Worm (Caenorhabditis elegans): ENCODE results near the gene C10G8.4.
A peak's percentile ranks its signal among the peaks of the same experiment; 100 is the strongest.

C10G8.4 gene

ce11 chrV:5311635-5312034 is at the start of gene C10G8.4:
C10G8.4 (plus strand) TSS chrV:5311935.
- TF ChIP-seq B0310.2 (tag; optimal IDR thresholded peaks at IDR 0.05) (no peak), sea-1 (GFP tag; conservative IDR thresholded peaks at IDR 0.05) (no peak), pes-1 (GFP tag; IDR thresholded peaks at IDR 0.05) (no peak), ceh-36 (tag; optimal IDR thresholded peaks at IDR 0.05) (no peak), hmbx-1 (tag; optimal IDR thresholded peaks at IDR 0.05) (no peak), hmg-4 (GFP tag; optimal IDR thresholded peaks at IDR 0.05) (no peak), aly-1 (tag; optimal IDR thresholded peaks at IDR 0.05) (no peak), flt-1 (GFP tag; IDR thresholded peaks at IDR 0.05) (no peak), ets-7 (tag; optimal IDR thresholded peaks at IDR 0.05) (no peak)

DNA sequence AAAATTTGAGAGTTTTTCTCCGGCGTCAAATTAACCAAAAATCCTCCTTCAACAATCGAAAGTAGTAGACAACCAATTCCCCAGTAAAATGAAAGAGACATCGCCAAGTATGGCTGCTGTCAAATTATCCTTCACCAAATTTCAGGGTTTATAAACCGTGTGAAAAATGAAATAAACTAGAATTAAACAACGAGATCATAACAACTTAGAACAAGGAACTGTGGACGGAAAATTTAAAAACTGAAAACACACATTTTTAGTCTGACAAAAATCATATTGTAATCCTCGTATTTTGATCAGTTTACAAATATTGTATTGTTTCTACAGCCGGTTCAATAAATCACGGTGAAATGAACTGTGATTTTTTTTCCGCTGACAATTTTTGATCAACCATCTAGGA is 48.7 kb upstream of the C10G8.4 start, which contains the start of gene cest-30:
Gene cest-30, minus strand, starts transcription at position 101 of the 400 bp plus-strand sequence.
- TF ChIP-seq aly-1 (tag; optimal IDR thresholded peaks at IDR 0.05) (no peak), ama-1 (optimal IDR thresholded peaks at IDR 0.05) (no peak), scrt-1 (GFP tag; IDR thresholded peaks at IDR 0.05) (no peak), hmbx-1 (tag; optimal IDR thresholded peaks at IDR 0.05) (no peak), B0310.2 (tag; optimal IDR thresholded peaks at IDR 0.05) (no peak), ceh-13 (GFP tag; optimal IDR thresholded peaks at IDR 0.05) (no peak), hmg-4 (GFP tag; optimal IDR thresholded peaks at IDR 0.05) (no peak), flt-1 (GFP tag; IDR thresholded peaks at IDR 0.05) (no peak), ceh-36 (tag; optimal IDR thresholded peaks at IDR 0.05) (no peak), ets-7 (tag; optimal IDR thresholded peaks at IDR 0.05) (no peak), pes-1 (GFP tag; IDR thresholded peaks at IDR 0.05) (no peak), tbx-37 (GFP tag; conservative IDR thresholded peaks at IDR 0.05) (no peak), tbx-11 (GFP tag; IDR thresholded peaks at IDR 0.05) (no peak), tra-4 (tag; optimal IDR thresholded peaks at IDR 0.05) (no peak), sea-1 (GFP tag; conservative IDR thresholded peaks at IDR 0.05) (no peak), hnd-1 (tag; optimal IDR thresholded peaks at IDR 0.05) (no peak), F13C5.2 (tag; optimal IDR thresholded peaks at IDR 0.05) (no peak)

ce11 chrV:5265581-5265980 is 46.2 kb upstream of the C10G8.4 start, which contains the start of the genes srt-69 and B0238.12:
srt-69 (minus strand) TSS chrV:5265681.
B0238.12 (plus strand) TSS chrV:5265844.
- TF ChIP-seq B0310.2 (tag; optimal IDR thresholded peaks at IDR 0.05) (no peak), ceh-36 (tag; optimal IDR thresholded peaks at IDR 0.05) (no peak), ets-7 (tag; optimal IDR thresholded peaks at IDR 0.05) (no peak), hmbx-1 (tag; optimal IDR thresholded peaks at IDR 0.05) (no peak), F13C5.2 (tag; optimal IDR thresholded peaks at IDR 0.05) (no peak), scrt-1 (GFP tag; IDR thresholded peaks at IDR 0.05) (no peak), tbx-37 (GFP tag; conservative IDR thresholded peaks at IDR 0.05) (no peak), hmg-4 (GFP tag; optimal IDR thresholded peaks at IDR 0.05) (no peak), ama-1 (optimal IDR thresholded peaks at IDR 0.05) (no peak), ceh-13 (GFP tag; optimal IDR thresholded peaks at IDR 0.05) (no peak), tbx-11 (GFP tag; IDR thresholded peaks at IDR 0.05) (no peak), sea-1 (GFP tag; conservative IDR thresholded peaks at IDR 0.05) (no peak), flt-1 (GFP tag; IDR thresholded peaks at IDR 0.05) (no peak), tra-4 (tag; optimal IDR thresholded peaks at IDR 0.05) (no peak), aly-1 (tag; optimal IDR thresholded peaks at IDR 0.05) (no peak), hnd-1 (tag; optimal IDR thresholded peaks at IDR 0.05) (no peak), pes-1 (GFP tag; IDR thresholded peaks at IDR 0.05) (no peak)

DNA sequence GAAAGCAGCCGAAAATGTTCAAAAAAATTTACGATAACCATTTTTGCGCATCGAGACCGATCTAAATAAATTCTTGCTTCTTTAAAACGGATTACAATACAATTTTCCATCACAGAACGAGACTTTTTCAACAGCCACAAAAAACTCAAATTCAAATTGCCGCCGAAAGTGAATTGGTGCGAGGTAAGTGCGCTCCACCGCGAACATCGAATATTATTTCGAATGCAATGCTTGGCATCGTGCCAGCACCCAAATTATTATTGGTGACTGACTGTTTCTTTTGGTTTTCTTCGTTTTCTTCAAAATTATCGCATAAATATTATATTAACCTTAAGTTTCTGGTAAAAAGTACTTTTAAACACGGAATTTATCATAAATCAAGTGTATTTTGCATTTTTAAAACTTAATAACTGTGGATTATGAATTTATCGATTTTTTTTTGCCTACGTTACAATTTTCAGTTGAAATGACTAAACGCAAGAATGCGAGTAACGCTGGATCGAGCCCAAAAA is 42.7 kb upstream of the C10G8.4 start, which contains the start of gene penr-1:
Gene penr-1, plus strand, starts transcription at position 462 of the 512 bp plus-strand sequence.
- TF ChIP-seq F13C5.2 (tag; optimal IDR thresholded peaks at IDR 0.05) (peak; percentile 19), aly-1 (tag; optimal IDR thresholded peaks at IDR 0.05) (no peak), hmbx-1 (tag; optimal IDR thresholded peaks at IDR 0.05) (no peak)

- TF ChIP-seq flt-1 (GFP tag; IDR thresholded peaks at IDR 0.05) (no peak), hmg-4 (GFP tag; optimal IDR thresholded peaks at IDR 0.05) (no peak), ets-7 (tag; optimal IDR thresholded peaks at IDR 0.05) (no peak), B0310.2 (tag; optimal IDR thresholded peaks at IDR 0.05) (no peak), hnd-1 (tag; optimal IDR thresholded peaks at IDR 0.05) (no peak), tbx-11 (GFP tag; IDR thresholded peaks at IDR 0.05) (no peak), ceh-36 (tag; optimal IDR thresholded peaks at IDR 0.05) (no peak), hmbx-1 (tag; optimal IDR thresholded peaks at IDR 0.05) (no peak), tbx-37 (GFP tag; conservative IDR thresholded peaks at IDR 0.05) (no peak), aly-1 (tag; optimal IDR thresholded peaks at IDR 0.05) (no peak)
These were observed 40.2 kb upstream of the C10G8.4 start for ce11 chrV:5271487-5271886.

- TF ChIP-seq hnd-1 (tag; optimal IDR thresholded peaks at IDR 0.05), result no peak
- TF ChIP-seq ceh-36 (tag; optimal IDR thresholded peaks at IDR 0.05), result no peak
- no peak for TF ChIP-seq F13C5.2 (tag; optimal IDR thresholded peaks at IDR 0.05)
- no peak for TF ChIP-seq tra-4 (tag; optimal IDR thresholded peaks at IDR 0.05)
- TF ChIP-seq hmg-4 (GFP tag; optimal IDR thresholded peaks at IDR 0.05), result no peak
- TF ChIP-seq ets-7 (tag; optimal IDR thresholded peaks at IDR 0.05), result no peak
- no peak for TF ChIP-seq tbx-11 (GFP tag; IDR thresholded peaks at IDR 0.05)
- TF ChIP-seq flt-1 (GFP tag; IDR thresholded peaks at IDR 0.05), result no peak
- no peak for TF ChIP-seq ama-1 (optimal IDR thresholded peaks at IDR 0.05)
- no peak for TF ChIP-seq scrt-1 (GFP tag; IDR thresholded peaks at IDR 0.05)
- no peak for TF ChIP-seq ceh-13 (GFP tag; optimal IDR thresholded peaks at IDR 0.05)
These were observed 39.7 kb upstream of the C10G8.4 start for ce11 chrV:5272034-5272433.

ce11 chrV:5272619-5273074 is 39.1 kb upstream of the C10G8.4 start:
- TF ChIP-seq tra-4 (tag; optimal IDR thresholded peaks at IDR 0.05) (no peak), hmg-4 (GFP tag; optimal IDR thresholded peaks at IDR 0.05) (no peak), ceh-13 (GFP tag; optimal IDR thresholded peaks at IDR 0.05) (no peak), F13C5.2 (tag; optimal IDR thresholded peaks at IDR 0.05) (no peak), ceh-36 (tag; optimal IDR thresholded peaks at IDR 0.05) (no peak), aly-1 (tag; optimal IDR thresholded peaks at IDR 0.05) (no peak), hmbx-1 (tag; optimal IDR thresholded peaks at IDR 0.05) (no peak), sea-1 (GFP tag; conservative IDR thresholded peaks at IDR 0.05) (no peak), ama-1 (optimal IDR thresholded peaks at IDR 0.05) (no peak), tbx-37 (GFP tag; conservative IDR thresholded peaks at IDR 0.05) (no peak), scrt-1 (GFP tag; IDR thresholded peaks at IDR 0.05) (no peak), hnd-1 (tag; optimal IDR thresholded peaks at IDR 0.05) (no peak), ets-7 (tag; optimal IDR thresholded peaks at IDR 0.05) (no peak), pes-1 (GFP tag; IDR thresholded peaks at IDR 0.05) (no peak), flt-1 (GFP tag; IDR thresholded peaks at IDR 0.05) (no peak), B0310.2 (tag; optimal IDR thresholded peaks at IDR 0.05) (no peak)

All from whole organism, early embryonic.